Worm (Caenorhabditis elegans) whole organism, young adult: ENCODE data around the gene R09E12.9.

Experiments used
- B0019.2 ChIP-seq: fragments of 200-800 bp; sonication (Bioruptor generic); conservative IDR thresholded peaks from 2 replicates; pipeline ENCODE4 v1.3.6; 2022; ENCODE audit warnings: missing genetic modification reagents, missing genetic modification characterization, missing compliant biosample characterization
- B0261.1 ChIP-seq: sonication (generic microtip); optimal IDR thresholded peaks from 2 replicates; lab custom pipeline; 2016; ENCODE audit warnings: mild to moderate bottlenecking, missing genetic modification characterization, moderate library complexity, missing compliant biosample characterization
- F10E7.11 ChIP-seq: sonication (generic microtip); optimal IDR thresholded peaks from 2 replicates; lab custom pipeline; 2017; ENCODE audit warnings: mild to moderate bottlenecking, missing genetic modification characterization, moderate library complexity, missing compliant biosample characterization
- F33H1.4 ChIP-seq: fragments of 200-800 bp; sonication (Bioruptor generic); IDR thresholded peaks from 2 replicates; pipeline ENCODE4 v1.3.6; 2022; ENCODE audit warnings: missing genetic modification reagents, missing genetic modification characterization, missing compliant biosample characterization
- F37B4.10 ChIP-seq: fragments of 200-800 bp; sonication (Bioruptor generic); IDR thresholded peaks from 2 replicates; pipeline ENCODE4 v1.3.6; 2022; ENCODE audit warnings: missing genetic modification characterization, missing compliant biosample characterization
- F52B5.7 ChIP-seq: sonication (generic microtip); optimal IDR thresholded peaks from 2 replicates; lab custom pipeline; 2016; ENCODE audit warnings: mild to moderate bottlenecking, missing genetic modification characterization, missing compliant biosample characterization
- F55B11.4 ChIP-seq: sonication (generic microtip); optimal IDR thresholded peaks from 2 replicates; lab custom pipeline; 2016; ENCODE audit warnings: missing compliant biosample characterization, missing genetic modification characterization, borderline replicate concordance; ENCODE audit not compliant: insufficient read depth
- F57A8.1 ChIP-seq: fragments of 200-800 bp; sonication (Bioruptor generic); optimal IDR thresholded peaks from 2 replicates; lab custom pipeline; 2018; ENCODE audit warnings: mild to moderate bottlenecking, missing genetic modification characterization, moderate library complexity, missing compliant biosample characterization
- K11D2.4 ChIP-seq: fragments of 200-800 bp; sonication (Bioruptor generic); IDR thresholded peaks from 2 replicates; pipeline ENCODE4 v1.3.6; 2022; ENCODE audit warnings: missing genetic modification reagents, missing genetic modification characterization, missing compliant biosample characterization
- T07F8.4 ChIP-seq: sonication (generic microtip); optimal IDR thresholded peaks from 2 replicates; lab custom pipeline; 2016; ENCODE audit warnings: mild to moderate bottlenecking, missing genetic modification characterization, moderate library complexity, missing compliant biosample characterization
- T26A5.8 ChIP-seq: sonication (generic microtip); optimal IDR thresholded peaks from 2 replicates; lab custom pipeline; 2016; ENCODE audit warnings: missing genetic modification characterization, missing compliant biosample characterization
- Y67H2A.10 ChIP-seq: fragments of 200-800 bp; sonication (Bioruptor generic); conservative IDR thresholded peaks from 2 replicates; pipeline ENCODE4 v1.3.6; 2022; ENCODE audit warnings: missing genetic modification reagents, missing genetic modification characterization, missing compliant biosample characterization
- Y79H2A.3 ChIP-seq: fragments of 200-800 bp; sonication (Bioruptor generic); conservative IDR thresholded peaks from 2 replicates; pipeline ENCODE4 v1.3.6; 2022; ENCODE audit warnings: missing genetic modification reagents, missing genetic modification characterization, missing compliant biosample characterization
- attf-5 ChIP-seq: fragments of 200-800 bp; sonication (Bioruptor generic); optimal IDR thresholded peaks from 2 replicates; lab custom pipeline; 2018; ENCODE audit warnings: mild to moderate bottlenecking, missing genetic modification characterization, missing compliant biosample characterization
- bed-1 ChIP-seq: fragments of 200-800 bp; sonication (Bioruptor generic); IDR thresholded peaks from 2 replicates; pipeline ENCODE4 v1.3.6; 2022; ENCODE audit warnings: missing genetic modification reagents, missing genetic modification characterization, missing compliant biosample characterization
- bed-2 ChIP-seq: fragments of 200-800 bp; sonication (Bioruptor generic); IDR thresholded peaks from 2 replicates; pipeline ENCODE4 v1.3.6; 2022; ENCODE audit warnings: missing genetic modification reagents, missing genetic modification characterization, missing compliant biosample characterization
- ccch-3 ChIP-seq: fragments of 200-800 bp; sonication (Bioruptor generic); optimal IDR thresholded peaks from 2 replicates; lab custom pipeline; 2018; ENCODE audit warnings: mild to moderate bottlenecking, missing genetic modification characterization, missing compliant biosample characterization
- ceh-40 ChIP-seq: fragments of 200-800 bp; sonication (Bioruptor generic); IDR thresholded peaks from 2 replicates; pipeline ENCODE4 v1.3.6; 2022; ENCODE audit warnings: missing genetic modification characterization, missing compliant biosample characterization
- ceh-58 ChIP-seq: fragments of 200-800 bp; sonication (Bioruptor generic); IDR thresholded peaks from 2 replicates; pipeline ENCODE4 v1.3.6; 2022; ENCODE audit warnings: missing genetic modification characterization, missing compliant biosample characterization
- ceh-91 ChIP-seq: fragments of 200-800 bp; sonication (Bioruptor generic); IDR thresholded peaks from 2 replicates; pipeline ENCODE4 v1.3.6; 2022; ENCODE audit warnings: missing genetic modification reagents, missing genetic modification characterization, missing compliant biosample characterization
- chd-7 ChIP-seq: sonication (generic microtip); optimal IDR thresholded peaks from 2 replicates; lab custom pipeline; 2016; ENCODE audit warnings: mild to moderate bottlenecking, missing genetic modification characterization, moderate library complexity, missing compliant biosample characterization
- die-1 ChIP-seq: sonication (generic microtip); optimal IDR thresholded peaks from 2 replicates; lab custom pipeline; 2016; ENCODE audit warnings: missing genotype, mild to moderate bottlenecking, missing genetic modification characterization, missing compliant biosample characterization
- efl-1 ChIP-seq: fragments of 150-350 bp; optimal IDR thresholded peaks from 2 replicates; lab custom pipeline; 2014; ENCODE audit warnings: missing biosample characterization, missing genetic modification reagents, missing genetic modification characterization
- egl-18 ChIP-seq: fragments of 200-800 bp; sonication (Bioruptor generic); IDR thresholded peaks from 2 replicates; pipeline ENCODE4 v1.3.6; 2022; ENCODE audit warnings: missing genetic modification reagents, missing genetic modification characterization, missing compliant biosample characterization
- hlh-26 ChIP-seq: fragments of 200-800 bp; sonication (Bioruptor generic); conservative IDR thresholded peaks from 2 replicates; pipeline ENCODE4 v1.3.6; 2022; ENCODE audit warnings: missing genetic modification reagents, missing genetic modification characterization, missing compliant biosample characterization
- lag-1 ChIP-seq: fragments of 200-800 bp; sonication (Bioruptor generic); IDR thresholded peaks from 2 replicates; pipeline ENCODE4 v1.3.6; 2022; ENCODE audit warnings: missing genetic modification reagents, missing genetic modification characterization, missing compliant biosample characterization
- let-526 ChIP-seq: fragments of 200-800 bp; sonication (Bioruptor generic); IDR thresholded peaks from 2 replicates; pipeline ENCODE4 v1.3.6; 2022; ENCODE audit warnings: missing genetic modification reagents, missing genetic modification characterization, missing compliant biosample characterization
- let-607 ChIP-seq, 2 experiments: fragments of 200-800 bp in 1 of 2; sonication (Bioruptor generic) in 1 of 2; sonication (generic microtip) in 1 of 2; optimal IDR thresholded peaks; 2 replicates each; lab custom pipeline; 2016 to 2018; ENCODE audit warnings: mild to moderate bottlenecking in 2 of 2, missing compliant biosample characterization in 2 of 2, missing genetic modification characterization in 2 of 2, moderate library complexity in 2 of 2, missing genotype in 1 of 2
- lin-35 ChIP-seq, 3 experiments: fragments of 150-350 bp in 2 of 3; sonication (generic microtip) in 1 of 3; optimal IDR thresholded peaks; 2 replicates each; lab custom pipeline; 2014 to 2018; ENCODE audit warnings: missing biosample characterization in 3 of 3, missing genetic modification characterization in 3 of 3, missing genetic modification reagents in 3 of 3
- lin-40 ChIP-seq: sonication (generic microtip); optimal IDR thresholded peaks from 2 replicates; lab custom pipeline; 2016; ENCODE audit warnings: missing genetic modification characterization, mild to moderate bottlenecking, missing compliant biosample characterization, missing genotype, missing genetic modification reagents
- lsl-1 ChIP-seq: fragments of 200-800 bp; sonication (Bioruptor generic); optimal IDR thresholded peaks from 2 replicates; lab custom pipeline; 2018; ENCODE audit warnings: mild to moderate bottlenecking, missing genetic modification characterization, moderate library complexity, missing compliant biosample characterization
- lsy-27 ChIP-seq: sonication (generic microtip); optimal IDR thresholded peaks from 2 replicates; lab custom pipeline; 2017; ENCODE audit warnings: missing genetic modification characterization, mild to moderate bottlenecking, missing compliant biosample characterization, antibody characterized with exemption, missing genotype, borderline replicate concordance; ENCODE audit not compliant: insufficient read depth
- madf-10 ChIP-seq: sonication (generic microtip); optimal IDR thresholded peaks from 2 replicates; lab custom pipeline; 2016; ENCODE audit warnings: mild to moderate bottlenecking, missing genetic modification characterization, missing compliant biosample characterization
- mcd-1 ChIP-seq: fragments of 200-800 bp; sonication (Bioruptor generic); IDR thresholded peaks from 2 replicates; pipeline ENCODE4 v1.3.6; 2022; ENCODE audit warnings: missing genetic modification reagents, missing genetic modification characterization, missing compliant biosample characterization
- mxl-1 ChIP-seq: sonication (generic microtip); optimal IDR thresholded peaks from 2 replicates; lab custom pipeline; 2016; ENCODE audit warnings: missing genetic modification characterization, missing compliant biosample characterization
- nfya-1 ChIP-seq: sonication (generic microtip); optimal IDR thresholded peaks from 2 replicates; lab custom pipeline; 2017; ENCODE audit warnings: antibody characterized with exemption, missing compliant biosample characterization, missing genetic modification characterization, borderline replicate concordance; ENCODE audit not compliant: insufficient read depth
- nfya-2 ChIP-seq: fragments of 200-800 bp; sonication (Bioruptor generic); IDR thresholded peaks from 2 replicates; pipeline ENCODE4 v1.3.6; 2022; ENCODE audit warnings: missing genetic modification reagents, missing genetic modification characterization, missing compliant biosample characterization
- nfyb-1 ChIP-seq: fragments of 200-800 bp; sonication (Bioruptor generic); IDR thresholded peaks from 2 replicates; pipeline ENCODE4 v1.3.6; 2022; ENCODE audit warnings: missing genetic modification reagents, missing genetic modification characterization, missing compliant biosample characterization
- nhr-90 ChIP-seq: sonication (generic microtip); optimal IDR thresholded peaks from 2 replicates; lab custom pipeline; 2016; ENCODE audit warnings: missing genotype, mild to moderate bottlenecking, missing genetic modification characterization, missing compliant biosample characterization
- snpc-1.1 ChIP-seq: sonication (generic microtip); optimal IDR thresholded peaks from 2 replicates; lab custom pipeline; 2017; ENCODE audit warnings: missing genetic modification characterization, mild to moderate bottlenecking, missing compliant biosample characterization, antibody characterized with exemption, moderate library complexity, missing genotype, missing genetic modification reagents; ENCODE audit not compliant: insufficient read depth
- snpc-1.3 ChIP-seq: sonication (generic microtip); optimal IDR thresholded peaks from 2 replicates; lab custom pipeline; 2017; ENCODE audit warnings: missing genetic modification characterization, mild to moderate bottlenecking, missing compliant biosample characterization, antibody characterized with exemption, moderate library complexity, missing genotype, missing genetic modification reagents; ENCODE audit not compliant: insufficient read depth
- snpc-4 ChIP-seq, 5 experiments: fragments of 150-350 bp in 1 of 5; sonication (generic microtip) in 4 of 5; optimal IDR thresholded peaks; 2 replicates each; lab custom pipeline; 2014 to 2018; ENCODE audit warnings: missing genetic modification characterization in 5 of 5, missing biosample characterization in 3 of 5, antibody characterized with exemption in 2 of 5, mild to moderate bottlenecking in 2 of 5, missing compliant biosample characterization in 2 of 5, missing genotype in 2 of 5, moderate library complexity in 2 of 5, missing genetic modification reagents in 1 of 5
- sptf-2 ChIP-seq: fragments of 200-800 bp; sonication (Bioruptor generic); optimal IDR thresholded peaks from 2 replicates; lab custom pipeline; 2018; ENCODE audit warnings: mild to moderate bottlenecking, missing genetic modification characterization, missing compliant biosample characterization
- zim-3 ChIP-seq: sonication (generic microtip); optimal IDR thresholded peaks from 2 replicates; lab custom pipeline; 2017; ENCODE audit warnings: mild to moderate bottlenecking, missing genetic modification characterization, moderate library complexity, missing compliant biosample characterization
- ztf-18 ChIP-seq: sonication (generic microtip); optimal IDR thresholded peaks from 2 replicates; lab custom pipeline; 2016; ENCODE audit warnings: missing genotype, mild to moderate bottlenecking, missing genetic modification characterization, missing compliant biosample characterization
- ztf-22 ChIP-seq: fragments of 200-800 bp; sonication (Bioruptor generic); optimal IDR thresholded peaks from 2 replicates; lab custom pipeline; 2018; ENCODE audit warnings: mild to moderate bottlenecking, missing genetic modification characterization, moderate library complexity, missing compliant biosample characterization
- ztf-28 ChIP-seq: fragments of 200-800 bp; sonication (Bioruptor generic); IDR thresholded peaks from 2 replicates; pipeline ENCODE4 v1.3.6; 2022; ENCODE audit warnings: missing genetic modification reagents, missing genetic modification characterization, missing compliant biosample characterization

Gene R09E12.9

DNA sequence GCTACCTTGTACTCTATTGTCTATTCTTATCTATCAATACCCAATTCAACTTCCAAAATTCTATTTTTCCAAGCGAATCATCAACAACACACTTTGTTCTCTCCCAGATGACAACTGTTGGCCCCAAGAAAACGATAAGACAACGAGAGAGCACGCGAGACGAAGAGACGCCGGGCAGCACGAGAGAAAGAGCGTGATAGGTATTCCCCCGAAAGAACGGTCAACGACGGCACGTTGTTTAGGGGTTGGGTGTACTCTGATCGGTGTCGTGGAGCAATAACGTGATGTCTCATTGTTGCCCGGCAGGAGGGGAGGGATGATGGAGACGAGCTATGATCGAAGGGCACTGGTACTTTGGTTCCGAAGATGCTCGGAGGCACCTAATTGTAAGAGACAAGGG, 46.1 kb upstream of the R09E12.9 start:
- TF ChIP-seq zim-3 (tag; lab: Kevin White, UChicago) (no peak), ztf-28 (GFP tag; lab: Robert Waterston, UW) (no peak), efl-1 (GFP tag; lab: Kevin White, UChicago) (no peak), hlh-26 (GFP tag; lab: Robert Waterston, UW) (no peak), F37B4.10 (GFP tag; lab: Robert Waterston, UW) (no peak), lsy-27 (tag; lab: Kevin White, UChicago) (no peak), nhr-90 (tag; lab: Kevin White, UChicago) (peak; percentile 79), ceh-91 (GFP tag; lab: Robert Waterston, UW) (no peak), F57A8.1 (GFP tag; lab: Kevin White, UChicago) (no peak), mcd-1 (GFP tag; lab: Robert Waterston, UW) (peak; percentile 73), ceh-58 (GFP tag; lab: Robert Waterston, UW) (no peak), nfyb-1 (GFP tag; lab: Robert Waterston, UW) (peak; percentile 89), die-1 (tag; lab: Kevin White, UChicago) (peak; percentile 57), T26A5.8 (tag; lab: Kevin White, UChicago) (no peak), ccch-3 (no peak), Y79H2A.3 (GFP tag; lab: Robert Waterston, UW) (no peak), egl-18 (no peak), F55B11.4 (no peak), ztf-22 (GFP tag; lab: Kevin White, UChicago) (peak; percentile 93), lin-35 (GFP tag; optimal IDR thresholded peaks at IDR 0.05; lab: Kevin White, UChicago) (peak in 1 of 3 experiments; percentile 29), ceh-40 (GFP tag; lab: Robert Waterston, UW) (no peak), B0019.2 (no peak), K11D2.4 (GFP tag; lab: Robert Waterston, UW) (peak; percentile 84), F33H1.4 (GFP tag; lab: Robert Waterston, UW) (no peak), snpc-1.3 (no peak), nfya-1 (tag; lab: Kevin White, UChicago) (no peak), let-526 (peak; percentile 96), bed-2 (GFP tag; lab: Robert Waterston, UW) (no peak), nfya-2 (GFP tag; lab: Robert Waterston, UW) (no peak), chd-7 (tag; lab: Kevin White, UChicago) (peak; percentile 93), lsl-1 (GFP tag; lab: Kevin White, UChicago) (no peak), F10E7.11 (tag; lab: Kevin White, UChicago) (no peak), F52B5.7 (tag; lab: Kevin White, UChicago) (peak; percentile 76), mxl-1 (tag; lab: Kevin White, UChicago) (no peak), Y67H2A.10 (GFP tag; lab: Robert Waterston, UW) (no peak), ztf-18 (tag; lab: Kevin White, UChicago) (no peak), madf-10 (tag; lab: Kevin White, UChicago) (peak; percentile 79), attf-5 (GFP tag; lab: Kevin White, UChicago) (peak; percentile 81), snpc-4 (GFP tag; optimal IDR thresholded peaks at IDR 0.05; lab: Kevin White, UChicago) (no peak), snpc-4 (tag; optimal IDR thresholded peaks at IDR 0.05; lab: Kevin White, UChicago) (peak in 2 of 4 experiments; percentile 41 to 47), T07F8.4 (no peak), snpc-1.1 (tag; lab: Kevin White, UChicago) (no peak), bed-1 (no peak), lag-1 (GFP tag; lab: Robert Waterston, UW) (no peak), B0261.1 (no peak), lin-40 (tag; lab: Kevin White, UChicago) (peak; percentile 75), let-607 (tag; optimal IDR thresholded peaks at IDR 0.05; lab: Kevin White, UChicago) (peak in 1 of 2 experiments; percentile 85), sptf-2 (GFP tag; lab: Kevin White, UChicago) (no peak)
